Fruit fly (Drosophila melanogaster) whole organism, adult: ENCODE data around the gene Daao2.

ENCODE experiments used
- CG12768 ChIP-seq: fragments of 200-800 bp; sonication (Bioruptor generic); optimal IDR thresholded peaks from 2 replicates; lab custom pipeline; 2017; ENCODE audit warnings: missing biosample characterization, missing genetic modification characterization, mild to moderate bottlenecking, moderate library complexity, missing genetic modification reagents
- CG7101 ChIP-seq: fragments of 200-800 bp; sonication (Bioruptor generic); optimal IDR thresholded peaks from 2 replicates; lab custom pipeline; 2018; ENCODE audit warnings: missing biosample characterization, mild to moderate bottlenecking, missing genetic modification characterization, moderate library complexity
- Clk ChIP-seq: fragments of 200-800 bp; sonication (Bioruptor generic); optimal IDR thresholded peaks from 2 replicates; lab custom pipeline; 2017; ENCODE audit warnings: missing biosample characterization, missing genetic modification characterization
- Mnt ChIP-seq: fragments of 200-800 bp; sonication (Bioruptor generic); optimal IDR thresholded peaks from 2 replicates; lab custom pipeline; 2016; ENCODE audit warnings: missing biosample characterization, mild to moderate bottlenecking, missing genetic modification characterization
- kay ChIP-seq: fragments of 200-800 bp; sonication (Bioruptor generic); peaks from one replicate; lab custom pipeline; 2016; ENCODE audit warnings: missing biosample characterization, missing genetic modification characterization, borderline replicate concordance
- ovo ChIP-seq: fragments of 200-800 bp; sonication (Bioruptor generic); optimal IDR thresholded peaks from 2 replicates; lab custom pipeline; 2016; ENCODE audit warnings: missing biosample characterization, missing genetic modification characterization
- toe ChIP-seq: fragments of 200-800 bp; sonication (Bioruptor generic); optimal IDR thresholded peaks from 2 replicates; lab custom pipeline; 2016; ENCODE audit warnings: missing biosample characterization, missing genetic modification characterization

DNA sequence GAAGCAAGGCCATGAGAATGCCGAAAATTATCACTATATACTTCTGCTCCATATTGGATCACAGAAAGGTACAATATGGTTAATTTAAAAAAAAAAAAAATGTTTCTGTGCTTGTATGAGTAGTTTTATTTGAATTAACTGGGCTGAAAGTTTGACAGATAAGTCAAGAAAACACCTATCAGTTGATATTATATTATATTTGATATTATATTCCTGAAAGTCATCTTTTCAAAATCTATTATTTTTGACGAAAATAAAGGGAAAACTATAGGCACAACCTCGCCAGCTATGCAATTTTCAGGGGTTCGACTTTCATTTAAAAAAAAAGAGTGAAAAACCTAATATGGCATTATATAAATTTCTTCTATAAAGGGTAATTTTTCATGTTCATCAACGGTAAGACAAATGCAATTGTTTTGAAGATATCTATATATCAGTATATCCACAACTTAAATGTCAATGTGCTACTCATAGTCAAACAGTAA lies 4.0 kb upstream of the Daao2 start, which contains the start of the genes nrv2 and CG43610:
- no peak for TF ChIP-seq Mnt (GFP tag; lab: Kevin White, UChicago)
- no peak for TF ChIP-seq ovo (GFP tag; lab: Kevin White, UChicago)
- no peak for TF ChIP-seq CG12768 (GFP tag; lab: Kevin White, UChicago)
- no peak for TF ChIP-seq Clk (GFP tag; lab: Kevin White, UChicago)
- no peak for TF ChIP-seq CG7101 (tag; lab: Kevin White, UChicago)
- TF ChIP-seq kay (GFP tag; lab: Kevin White, UChicago) = peak; percentile 45
- no peak for TF ChIP-seq toe
